Worm (Caenorhabditis elegans): Measurements from ENCODE around the gene B0244.16.

- no peak for TF ChIP-seq dao-5 (tag; optimal IDR thresholded peaks at IDR 0.05)
- TF ChIP-seq him-1 (tag; optimal IDR thresholded peaks at IDR 0.05), result no peak
Measured at ce11 chrIII:5748360-5748759, 7.6 kb downstream of the B0244.16 start.

All from whole organism, L4/young adult.